Worm (Caenorhabditis elegans) whole organism, mixed stage, embryonic: ENCODE results near the gene cdka-1.

Experiments used
- M03D4.4 ChIP-seq: sonication (generic microtip); optimal IDR thresholded peaks from 2 replicates; lab custom pipeline; 2017; ENCODE audit warnings: mild to moderate bottlenecking, missing genetic modification characterization, missing compliant biosample characterization
- bed-3 ChIP-seq: fragments of 200-800 bp; sonication (Bioruptor generic); optimal IDR thresholded peaks from 3 replicates; lab custom pipeline; 2018; ENCODE audit warnings: mild to moderate bottlenecking, missing genetic modification characterization, moderate library complexity, missing compliant biosample characterization
- blmp-1 ChIP-seq: fragments of 150-350 bp; optimal IDR thresholded peaks from 2 replicates; lab custom pipeline; 2014; ENCODE audit warnings: missing biosample characterization, missing genetic modification characterization
- ceh-39 ChIP-seq: fragments of 150-350 bp; optimal IDR thresholded peaks from 2 replicates; lab custom pipeline; 2014; ENCODE audit warnings: missing biosample characterization, missing genetic modification characterization
- ceh-43 ChIP-seq: fragments of 200-800 bp; sonication (Bioruptor generic); optimal IDR thresholded peaks from 2 replicates; lab custom pipeline; 2018; ENCODE audit warnings: mild to moderate bottlenecking, missing genetic modification characterization, moderate library complexity, missing compliant biosample characterization
- ceh-83 ChIP-seq: fragments of 200-800 bp; sonication (Bioruptor generic); optimal IDR thresholded peaks from 2 replicates; lab custom pipeline; 2018; ENCODE audit warnings: mild to moderate bottlenecking, missing genetic modification characterization, missing compliant biosample characterization
- ces-1 ChIP-seq: fragments of 150-350 bp; optimal IDR thresholded peaks from 2 replicates; lab custom pipeline; 2014; ENCODE audit warnings: missing biosample characterization, missing genetic modification reagents, missing genetic modification characterization
- cnd-1 ChIP-seq: fragments of 200-800 bp; sonication (Bioruptor generic); optimal IDR thresholded peaks from 2 replicates; lab custom pipeline; 2018; ENCODE audit warnings: mild to moderate bottlenecking, missing genetic modification characterization, missing compliant biosample characterization
- drap-1 ChIP-seq: fragments of 200-800 bp; sonication (Bioruptor generic); optimal IDR thresholded peaks from 3 replicates; lab custom pipeline; 2018; ENCODE audit warnings: mild to moderate bottlenecking, missing genetic modification characterization, missing compliant biosample characterization
- elt-1 ChIP-seq: sonication (generic microtip); optimal IDR thresholded peaks from 2 replicates; lab custom pipeline; 2017; ENCODE audit warnings: missing genetic modification characterization, mild to moderate bottlenecking, missing compliant biosample characterization, antibody characterized with exemption, moderate library complexity, borderline replicate concordance; ENCODE audit not compliant: insufficient read depth
- elt-3 ChIP-seq: fragments of 150-350 bp; optimal IDR thresholded peaks from 2 replicates; lab custom pipeline; 2014; ENCODE audit warnings: missing biosample characterization, missing genetic modification characterization
- flh-1 ChIP-seq: fragments of 200-800 bp; sonication (Bioruptor generic); optimal IDR thresholded peaks from 2 replicates; lab custom pipeline; 2018; ENCODE audit warnings: mild to moderate bottlenecking, missing genetic modification characterization, moderate library complexity, missing compliant biosample characterization
- ham-2 ChIP-seq: fragments of 200-800 bp; sonication (Bioruptor generic); optimal IDR thresholded peaks from 2 replicates; lab custom pipeline; 2018; ENCODE audit warnings: mild to moderate bottlenecking, missing genetic modification characterization, missing compliant biosample characterization
- hlh-1 ChIP-seq: fragments of 150-350 bp; optimal IDR thresholded peaks from 2 replicates; lab custom pipeline; 2014; ENCODE audit warnings: missing biosample characterization, missing genetic modification reagents, missing genetic modification characterization
- lin-13 ChIP-seq: fragments of 150-350 bp; optimal IDR thresholded peaks from 2 replicates; lab custom pipeline; 2014; ENCODE audit warnings: missing biosample characterization, missing genetic modification characterization
- lin-32 ChIP-seq: fragments of 200-800 bp; sonication (Bioruptor generic); optimal IDR thresholded peaks from 2 replicates; lab custom pipeline; 2018; ENCODE audit warnings: mild to moderate bottlenecking, missing genetic modification characterization, missing compliant biosample characterization
- lsy-2 ChIP-seq: fragments of 150-350 bp; optimal IDR thresholded peaks from 2 replicates; lab custom pipeline; 2014; ENCODE audit warnings: missing biosample characterization, missing genetic modification characterization
- mab-5 ChIP-seq: fragments of 150-350 bp; optimal IDR thresholded peaks from 2 replicates; lab custom pipeline; 2014; ENCODE audit warnings: missing biosample characterization, missing genetic modification characterization
- mep-1 ChIP-seq: fragments of 150-350 bp; optimal IDR thresholded peaks from 2 replicates; lab custom pipeline; 2017; ENCODE audit warnings: missing biosample characterization, missing genetic modification reagents, missing genetic modification characterization, inconsistent platforms
- mls-2 ChIP-seq: sonication (generic microtip); optimal IDR thresholded peaks from 2 replicates; lab custom pipeline; 2016; ENCODE audit warnings: mild to moderate bottlenecking, missing genetic modification characterization, moderate library complexity, missing compliant biosample characterization
- nhr-12 ChIP-seq: fragments of 150-350 bp; optimal IDR thresholded peaks from 2 replicates; lab custom pipeline; 2014; ENCODE audit warnings: missing biosample characterization, missing genetic modification characterization
- nhr-237 ChIP-seq: fragments of 150-350 bp; optimal IDR thresholded peaks from 2 replicates; lab custom pipeline; 2014; ENCODE audit warnings: missing biosample characterization, missing genetic modification characterization
- nhr-76 ChIP-seq: sonication (generic microtip); optimal IDR thresholded peaks from 2 replicates; lab custom pipeline; 2017; ENCODE audit warnings: missing biosample characterization, missing genetic modification characterization
- pha-4 ChIP-seq: fragments of 150-350 bp; optimal IDR thresholded peaks from 2 replicates; lab custom pipeline; 2018; ENCODE audit warnings: missing biosample characterization, missing genetic modification reagents, missing genetic modification characterization
- snpc-4 ChIP-seq: fragments of 150-350 bp; optimal IDR thresholded peaks from 2 replicates; lab custom pipeline; 2014; ENCODE audit warnings: missing biosample characterization, missing genetic modification characterization
- sptf-1 ChIP-seq: sonication (generic microtip); optimal IDR thresholded peaks from 2 replicates; lab custom pipeline; 2017; ENCODE audit warnings: mild to moderate bottlenecking, missing genetic modification characterization, moderate library complexity, missing compliant biosample characterization
- tbx-8 ChIP-seq: fragments of 200-800 bp; sonication (Bioruptor generic); optimal IDR thresholded peaks from 2 replicates; lab custom pipeline; 2018; ENCODE audit warnings: mild to moderate bottlenecking, missing genetic modification characterization, moderate library complexity, missing compliant biosample characterization
- unc-120 ChIP-seq: sonication (generic microtip); optimal IDR thresholded peaks from 2 replicates; lab custom pipeline; 2017; ENCODE audit warnings: missing genetic modification characterization, missing compliant biosample characterization; ENCODE audit not compliant: poor library complexity, severe bottlenecking
- unc-39 ChIP-seq: fragments of 150-350 bp; optimal IDR thresholded peaks from 2 replicates; lab custom pipeline; 2014; ENCODE audit warnings: missing biosample characterization, missing genetic modification characterization
- unc-62 ChIP-seq: fragments of 150-350 bp; optimal IDR thresholded peaks from 2 replicates; lab custom pipeline; 2014; ENCODE audit warnings: missing biosample characterization, missing genetic modification reagents, missing genetic modification characterization
- ztf-11 ChIP-seq: fragments of 150-350 bp; optimal IDR thresholded peaks from 2 replicates; lab custom pipeline; 2014; ENCODE audit warnings: missing biosample characterization, missing genetic modification characterization

Gene cdka-1

DNA sequence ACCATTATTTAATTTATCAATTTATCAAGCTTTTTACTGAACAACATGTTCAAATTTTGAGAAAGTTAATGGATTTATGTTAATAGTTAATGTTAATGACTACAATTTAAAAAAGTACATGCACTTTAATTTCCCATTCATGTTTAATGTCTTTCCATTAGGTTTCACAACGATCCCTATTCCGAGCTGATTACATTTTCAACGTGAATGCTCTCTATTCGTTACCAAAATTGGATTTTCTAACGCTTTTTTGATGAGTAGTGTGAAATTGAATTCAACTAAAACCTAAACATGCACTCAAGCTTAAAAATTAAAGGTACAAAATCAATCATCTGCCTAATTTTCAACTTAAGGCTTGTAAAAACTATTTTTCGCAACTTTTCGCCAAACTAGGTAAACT is 1.2 kb upstream of the cdka-1 start:
- no peak for TF ChIP-seq mls-2 (tag; lab: Kevin White, UChicago)
- peak; percentile 75 for TF ChIP-seq ces-1 (GFP tag; lab: Kevin White, UChicago)

DNA sequence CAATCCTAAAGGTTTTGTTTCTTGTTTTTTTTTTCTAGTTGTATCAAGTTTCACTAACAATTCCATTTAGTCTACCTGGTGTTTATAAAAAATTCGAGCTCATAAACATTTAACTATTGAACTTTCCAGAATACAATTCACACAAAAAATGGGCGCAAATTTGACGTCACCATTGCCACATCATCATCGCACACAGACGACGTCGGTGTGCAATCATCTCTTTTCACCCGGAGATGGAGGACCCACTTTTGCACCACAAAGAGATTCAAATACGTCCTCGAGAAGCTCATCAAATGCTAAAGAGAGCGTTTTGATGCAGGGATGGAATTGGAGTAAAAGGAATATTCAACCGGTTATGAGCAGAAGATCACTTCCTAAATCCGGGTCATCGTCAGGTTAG is 832 bp downstream of the cdka-1 start:
- no peak for TF ChIP-seq ztf-11
- TF ChIP-seq flh-1 (GFP tag; lab: Kevin White, UChicago), result no peak

DNA sequence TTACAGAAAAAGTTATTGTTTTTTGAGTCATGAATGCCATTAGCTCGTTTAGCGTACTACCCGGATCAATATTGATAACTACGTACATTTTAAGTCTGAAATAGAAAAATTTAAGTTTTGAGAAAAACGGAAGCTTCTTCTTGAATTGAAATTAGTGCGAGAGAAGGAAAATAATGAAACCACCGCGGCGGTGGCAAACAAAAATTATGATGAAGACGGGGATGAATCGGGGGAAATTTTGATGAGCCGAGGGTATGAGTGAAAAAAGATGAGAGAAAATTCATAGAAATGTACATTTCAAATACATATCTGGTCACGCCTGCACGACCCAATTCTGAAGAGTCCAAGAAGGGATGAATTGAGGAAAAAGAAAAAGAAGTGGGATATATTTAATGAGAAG is 6.7 kb downstream of the cdka-1 start, which contains the start of gene T23F11.4:
Gene T23F11.4, minus strand, starts transcription at position 101 of the 400 bp plus-strand sequence.
- TF ChIP-seq M03D4.4 (tag; lab: Kevin White, UChicago) (no peak), elt-1 (tag; lab: Kevin White, UChicago) (no peak), nhr-12 (tag; lab: Kevin White, UChicago) (no peak), snpc-4 (tag; lab: Kevin White, UChicago) (no peak), mab-5 (tag; lab: Kevin White, UChicago) (no peak), drap-1 (GFP tag; lab: Kevin White, UChicago) (no peak), cnd-1 (no peak), flh-1 (GFP tag; lab: Kevin White, UChicago) (no peak), hlh-1 (tag; lab: Kevin White, UChicago) (no peak), unc-39 (no peak), nhr-237 (no peak), unc-120 (tag; lab: Kevin White, UChicago) (no peak)

DNA sequence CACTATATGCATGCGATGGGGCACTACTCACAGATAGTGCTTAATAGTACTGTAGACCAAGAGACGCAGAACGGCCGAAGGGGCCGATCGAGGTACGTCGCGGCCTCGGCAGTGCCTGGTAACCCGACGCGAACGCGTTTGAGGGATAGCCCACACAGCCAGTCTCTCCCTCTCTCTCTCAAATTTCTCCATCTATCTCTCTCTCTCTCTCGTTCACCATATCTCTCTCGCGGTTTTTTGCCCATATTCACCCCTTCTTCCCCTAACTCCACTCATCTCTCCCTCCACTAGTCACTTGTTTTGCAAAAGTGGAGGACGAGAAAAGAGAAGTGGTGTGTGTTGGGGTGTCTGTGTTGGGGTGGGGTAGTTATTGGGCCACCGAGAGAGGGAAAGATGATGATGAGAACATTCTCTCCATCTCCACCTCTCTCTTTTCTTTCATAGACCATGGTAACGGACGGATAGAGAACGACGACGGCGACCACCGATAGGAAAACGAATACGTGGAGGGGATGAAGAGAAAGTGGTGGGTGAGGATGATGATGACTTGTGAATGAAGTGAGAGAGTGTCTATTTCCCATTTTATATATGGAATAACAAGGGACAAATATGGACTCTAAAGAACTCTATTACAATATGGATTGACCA is 8.3 kb downstream of the cdka-1 start:
- TF ChIP-seq elt-1 (tag; lab: Kevin White, UChicago) (no peak), drap-1 (GFP tag; lab: Kevin White, UChicago) (peak; percentile 53), lin-13 (tag; lab: Kevin White, UChicago) (peak; percentile 54), unc-39 (no peak), sptf-1 (tag; lab: Kevin White, UChicago) (peak; percentile 42), cnd-1 (peak; percentile 47), pha-4 (peak; percentile 27), ham-2 (GFP tag; lab: Kevin White, UChicago) (peak; percentile 62), unc-120 (tag; lab: Kevin White, UChicago) (peak; percentile 96), mep-1 (tag; lab: Kevin White, UChicago) (peak; percentile 41), mab-5 (tag; lab: Kevin White, UChicago) (no peak), M03D4.4 (tag; lab: Kevin White, UChicago) (peak; percentile 38), flh-1 (GFP tag; lab: Kevin White, UChicago) (no peak), hlh-1 (tag; lab: Kevin White, UChicago) (peak; percentile 84), tbx-8 (no peak), ceh-43 (GFP tag; lab: Kevin White, UChicago) (peak; percentile 40), lin-32 (GFP tag; lab: Kevin White, UChicago) (no peak), ces-1 (GFP tag; lab: Kevin White, UChicago) (peak; percentile 55), unc-62 (GFP tag; lab: Kevin White, UChicago) (peak; percentile 73), elt-3 (no peak), nhr-12 (tag; lab: Kevin White, UChicago) (peak; percentile 1), ceh-83 (GFP tag; lab: Kevin White, UChicago) (no peak), bed-3 (no peak), lsy-2 (peak; percentile 41), ceh-39 (tag; lab: Kevin White, UChicago) (peak; percentile 3), blmp-1 (tag; lab: Kevin White, UChicago) (no peak)

- no peak for TF ChIP-seq sptf-1 (tag; lab: Kevin White, UChicago)
- TF ChIP-seq ces-1 (GFP tag; lab: Kevin White, UChicago), result no peak
- no peak for TF ChIP-seq lin-13 (tag; lab: Kevin White, UChicago)
- no peak for TF ChIP-seq mls-2 (tag; lab: Kevin White, UChicago)
- TF ChIP-seq elt-3, result no peak
- no peak for TF ChIP-seq ceh-39 (tag; lab: Kevin White, UChicago)
- no peak for TF ChIP-seq drap-1 (GFP tag; lab: Kevin White, UChicago)
- no peak for TF ChIP-seq ceh-83 (GFP tag; lab: Kevin White, UChicago)
- TF ChIP-seq unc-120 (tag; lab: Kevin White, UChicago), result no peak
- no peak for TF ChIP-seq snpc-4 (tag; lab: Kevin White, UChicago)
- no peak for TF ChIP-seq ceh-43 (GFP tag; lab: Kevin White, UChicago)
- TF ChIP-seq unc-62 (GFP tag; lab: Kevin White, UChicago), result no peak
- no peak for TF ChIP-seq lin-32 (GFP tag; lab: Kevin White, UChicago)
- no peak for TF ChIP-seq flh-1 (GFP tag; lab: Kevin White, UChicago)
- no peak for TF ChIP-seq elt-1 (tag; lab: Kevin White, UChicago)
- TF ChIP-seq nhr-237, result no peak
- no peak for TF ChIP-seq lsy-2
- no peak for TF ChIP-seq blmp-1 (tag; lab: Kevin White, UChicago)
- TF ChIP-seq nhr-76 (tag; lab: Kevin White, UChicago), result no peak
Observed at ce11 chrIII:4668073-4668472, 9.5 kb downstream of the cdka-1 start.
